ENCODE assay signal across 1 worm cellular context in genomic region chrII:7628640-7629039, ce11.
TF ChIP-seq lines count a peak whose summit lies in the region.

No protein-coding gene starts in this region.

TF ChIP-seq in whole organism, L1 larva, 84 proteins besides CTCF, POLR2A, EP300 and RAD21 (continued from another document):
- TF ChIP-seq ceh-90 (tag; optimal IDR thresholded peaks at IDR 0.05; lab: Kevin White, UChicago) (no peak), nhr-237 (tag; optimal IDR thresholded peaks at IDR 0.05; lab: Kevin White, UChicago) (no peak), alr-1 (tag; optimal IDR thresholded peaks at IDR 0.05; lab: Kevin White, UChicago; ENCODE audit: borderline replicate concordance) (no peak), mep-1 (tag; optimal IDR thresholded peaks at IDR 0.05; lab: Kevin White, UChicago) (no peak), snpc-4 (tag; optimal IDR thresholded peaks at IDR 0.05; lab: Kevin White, UChicago) (no peak), ceh-63 (GFP tag; optimal IDR thresholded peaks at IDR 0.05; lab: Kevin White, UChicago) (no peak), nhr-20 (tag; optimal IDR thresholded peaks at IDR 0.05; lab: Kevin White, UChicago) (peak; percentile 55), vab-15 (tag; optimal IDR thresholded peaks at IDR 0.05; lab: Kevin White, UChicago) (no peak), C04F5.9 (tag; optimal IDR thresholded peaks at IDR 0.05; lab: Kevin White, UChicago) (no peak), elt-2 (tag; optimal IDR thresholded peaks at IDR 0.05; lab: Kevin White, UChicago) (no peak), efl-1 (optimal IDR thresholded peaks at IDR 0.05; lab: Kevin White, UChicago) (no peak), efl-1 (GFP tag; optimal IDR thresholded peaks at IDR 0.05 in 1 of 2; lab: Kevin White, UChicago) (peak in 1 of 2 experiments; percentile 31), nhr-11 (tag; optimal IDR thresholded peaks at IDR 0.05; lab: Kevin White, UChicago) (no peak), lin-14 (GFP tag; optimal IDR thresholded peaks at IDR 0.05; lab: Kevin White, UChicago) (peak; percentile 62), C16A3.4 (tag; optimal IDR thresholded peaks at IDR 0.05; lab: Kevin White, UChicago) (no peak), ces-1 (GFP tag; optimal IDR thresholded peaks at IDR 0.05; lab: Kevin White, UChicago) (no peak), ceh-88 (GFP tag; IDR thresholded peaks at IDR 0.05; lab: Robert Waterston, UW) (no peak), lin-35 (GFP tag; optimal IDR thresholded peaks at IDR 0.05; lab: Kevin White, UChicago) (peak in 1 of 2 experiments; percentile 57), dpl-1 (GFP tag; optimal IDR thresholded peaks at IDR 0.05; lab: Kevin White, UChicago) (peak in 1 of 3 experiments; percentile 1), grh-1 (GFP tag; IDR thresholded peaks at IDR 0.05; lab: Robert Waterston, UW) (peak; percentile 62; the same call in 1 of the 2 replicates), pqm-1 (tag; optimal IDR thresholded peaks at IDR 0.05; lab: Kevin White, UChicago) (no peak), unc-86 (tag; optimal IDR thresholded peaks at IDR 0.05; lab: Kevin White, UChicago) (no peak), hlh-4 (tag; optimal IDR thresholded peaks at IDR 0.05; lab: Kevin White, UChicago) (no peak), zag-1 (tag; optimal IDR thresholded peaks at IDR 0.05; lab: Kevin White, UChicago) (no peak), Y116A8C.19 (tag; optimal IDR thresholded peaks at IDR 0.05; lab: Kevin White, UChicago; ENCODE audit: borderline replicate concordance) (no peak), pag-3 (tag; optimal IDR thresholded peaks at IDR 0.05; lab: Kevin White, UChicago; ENCODE audit: borderline replicate concordance, insufficient read depth) (no peak), nhr-12 (tag; optimal IDR thresholded peaks at IDR 0.05; lab: Kevin White, UChicago) (no peak), hlh-17 (GFP tag; optimal IDR thresholded peaks at IDR 0.05; lab: Kevin White, UChicago; ENCODE audit: borderline replicate concordance) (no peak), lsy-2 (tag; optimal IDR thresholded peaks at IDR 0.05; lab: Kevin White, UChicago) (peak in 1 of 2 experiments; percentile 16), unc-62 (GFP tag; optimal IDR thresholded peaks at IDR 0.05; lab: Kevin White, UChicago) (no peak), swsn-7 (tag; optimal IDR thresholded peaks at IDR 0.05; lab: Kevin White, UChicago) (no peak), lin-13 (GFP tag; optimal IDR thresholded peaks at IDR 0.05; lab: Kevin White, UChicago) (no peak), lin-39 (tag; optimal IDR thresholded peaks at IDR 0.05; lab: Kevin White, UChicago) (no peak), egl-13 (tag; optimal IDR thresholded peaks at IDR 0.05; lab: Kevin White, UChicago) (no peak), tlp-1 (tag; optimal IDR thresholded peaks at IDR 0.05; lab: Kevin White, UChicago) (no peak), nhr-77 (tag; optimal IDR thresholded peaks at IDR 0.05; lab: Kevin White, UChicago) (no peak), unc-130 (tag; optimal IDR thresholded peaks at IDR 0.05; lab: Kevin White, UChicago) (peak; percentile 65), lin-15B (tag; optimal IDR thresholded peaks at IDR 0.05; lab: Kevin White, UChicago) (no peak), ceh-8 (GFP tag; optimal IDR thresholded peaks at IDR 0.05; lab: Kevin White, UChicago) (no peak), elt-3 (tag; optimal IDR thresholded peaks at IDR 0.05; lab: Kevin White, UChicago) (peak in 4 of 6 experiments; percentile 36 to 80 (median 54)), ztf-4 (tag; optimal IDR thresholded peaks at IDR 0.05; lab: Kevin White, UChicago) (no peak), nhr-84 (tag; optimal IDR thresholded peaks at IDR 0.05; lab: Kevin White, UChicago) (no peak), egl-27 (tag; optimal IDR thresholded peaks at IDR 0.05; lab: Kevin White, UChicago) (no peak), aha-1 (tag; optimal IDR thresholded peaks at IDR 0.05; lab: Kevin White, UChicago) (no peak), rnt-1 (tag; optimal IDR thresholded peaks at IDR 0.05; lab: Kevin White, UChicago) (no peak), nhr-19 (GFP tag; conservative IDR thresholded peaks at IDR 0.05; lab: Robert Waterston, UW) (peak; percentile 52), mab-9 (GFP tag; IDR thresholded peaks at IDR 0.05; lab: Robert Waterston, UW) (no peak), fkh-8 (tag; optimal IDR thresholded peaks at IDR 0.05; lab: Kevin White, UChicago) (no peak), hpl-2 (GFP tag; optimal IDR thresholded peaks at IDR 0.05; lab: Kevin White, UChicago) (no peak), mdl-1 (tag; optimal IDR thresholded peaks at IDR 0.05; lab: Kevin White, UChicago) (peak in 1 of 2 experiments; percentile 6), zip-4 (GFP tag; optimal IDR thresholded peaks at IDR 0.05; lab: Kevin White, UChicago) (no peak), tbx-2 (tag; optimal IDR thresholded peaks at IDR 0.05; lab: Kevin White, UChicago) (peak; percentile 63), nhr-47 (tag; optimal IDR thresholded peaks at IDR 0.05; lab: Kevin White, UChicago) (peak; percentile 19), ceh-82 (tag; optimal IDR thresholded peaks at IDR 0.05; lab: Kevin White, UChicago) (no peak), ama-1 (optimal IDR thresholded peaks at IDR 0.05; lab: Kevin White, UChicago) (no peak), xbp-1 (tag; optimal IDR thresholded peaks at IDR 0.05; lab: Kevin White, UChicago) (no peak), dsc-1 (tag; optimal IDR thresholded peaks at IDR 0.05; lab: Kevin White, UChicago) (no peak), nhr-85 (tag; lab: Kevin White, UChicago) (peak; percentile 78), isw-1 (GFP tag; IDR thresholded peaks at IDR 0.05; lab: Robert Waterston, UW) (no peak), aly-2 (tag; optimal IDR thresholded peaks at IDR 0.05; lab: Kevin White, UChicago) (no peak), irx-1 (tag; optimal IDR thresholded peaks at IDR 0.05; lab: Kevin White, UChicago) (no peak), ztf-11 (tag; optimal IDR thresholded peaks at IDR 0.05; lab: Kevin White, UChicago) (no peak), unc-30 (tag; optimal IDR thresholded peaks at IDR 0.05; lab: Kevin White, UChicago) (no peak), nhr-90 (tag; optimal IDR thresholded peaks at IDR 0.05; lab: Kevin White, UChicago; ENCODE audit: poor library complexity) (peak; percentile 70), sup-37 (GFP tag; optimal IDR thresholded peaks at IDR 0.05; lab: Kevin White, UChicago) (no peak), fkh-4 (tag; optimal IDR thresholded peaks at IDR 0.05; lab: Kevin White, UChicago; ENCODE audit: borderline replicate concordance) (no peak)
